Worm (Caenorhabditis elegans): ENCODE measurements around the gene dhs-7.

The dhs-7 gene

ce11 chrII:7211280-7211679 lies 3.0 kb upstream of the dhs-7 start, which contains the start of gene E04F6.8:
Gene E04F6.8, minus strand, starts transcription at chrII:7211380.
- TF ChIP-seq lir-3 (tag; optimal IDR thresholded peaks at IDR 0.05; ENCODE audit: poor library complexity), result peak; percentile 45
- TF ChIP-seq lin-14 (GFP tag; optimal IDR thresholded peaks at IDR 0.05), result peak; percentile 45
- TF ChIP-seq sup-37 (GFP tag; optimal IDR thresholded peaks at IDR 0.05), result no peak
- TF ChIP-seq ceh-88 (GFP tag; IDR thresholded peaks at IDR 0.05), result no peak
- TF ChIP-seq efl-1 (optimal IDR thresholded peaks at IDR 0.05), result no peak
- no peak for TF ChIP-seq efl-1 (GFP tag; optimal IDR thresholded peaks at IDR 0.05 in 1 of 2)
- TF ChIP-seq ces-1 (GFP tag; optimal IDR thresholded peaks at IDR 0.05), result no peak
- peak; percentile 14 for TF ChIP-seq rnt-1 (tag; optimal IDR thresholded peaks at IDR 0.05)

- TF ChIP-seq ceh-8 (GFP tag; optimal IDR thresholded peaks at IDR 0.05) (no peak), elt-2 (tag; optimal IDR thresholded peaks at IDR 0.05) (no peak), nhr-84 (tag; optimal IDR thresholded peaks at IDR 0.05) (no peak), unc-130 (tag; optimal IDR thresholded peaks at IDR 0.05) (no peak), blmp-1 (tag; optimal IDR thresholded peaks at IDR 0.05) (no peak), dpl-1 (GFP tag; optimal IDR thresholded peaks at IDR 0.05) (no peak), zip-4 (GFP tag; optimal IDR thresholded peaks at IDR 0.05) (no peak), nhr-19 (GFP tag; conservative IDR thresholded peaks at IDR 0.05) (no peak), C16A3.4 (tag; optimal IDR thresholded peaks at IDR 0.05) (no peak), efl-1 (optimal IDR thresholded peaks at IDR 0.05) (no peak), efl-1 (GFP tag; optimal IDR thresholded peaks at IDR 0.05 in 1 of 2) (no peak), unc-62 (GFP tag; optimal IDR thresholded peaks at IDR 0.05) (no peak), unc-98 (GFP tag; IDR thresholded peaks at IDR 0.05) (no peak), nhr-11 (tag; optimal IDR thresholded peaks at IDR 0.05) (no peak), lsy-2 (tag; optimal IDR thresholded peaks at IDR 0.05) (no peak), elt-3 (tag; optimal IDR thresholded peaks at IDR 0.05) (no peak), tlp-1 (tag; optimal IDR thresholded peaks at IDR 0.05) (no peak), aly-2 (tag; optimal IDR thresholded peaks at IDR 0.05) (no peak), lin-13 (GFP tag; optimal IDR thresholded peaks at IDR 0.05) (no peak), rnt-1 (tag; optimal IDR thresholded peaks at IDR 0.05) (no peak), sup-37 (GFP tag; optimal IDR thresholded peaks at IDR 0.05) (no peak)
Measured at ce11 chrII:7210187-7210586, 1.9 kb upstream of the dhs-7 start, which contains the start of gene E04F6.15. Gene E04F6.15, minus strand, starts transcription at chrII:7210287.

- TF ChIP-seq efl-3 (GFP tag; optimal IDR thresholded peaks at IDR 0.05) (no peak), efl-1 (optimal IDR thresholded peaks at IDR 0.05) (no peak), efl-1 (GFP tag; optimal IDR thresholded peaks at IDR 0.05 in 1 of 2) (peak in 1 of 2 experiments; percentile 78)
Measured at ce11 chrII:7207649-7208048, 611 bp downstream of the dhs-7 start.

- TF ChIP-seq F16B12.6 (tag; optimal IDR thresholded peaks at IDR 0.05) (no peak), nhr-76 (tag; optimal IDR thresholded peaks at IDR 0.05) (no peak), lir-3 (tag; optimal IDR thresholded peaks at IDR 0.05; ENCODE audit: poor library complexity) (no peak), nhr-19 (GFP tag; conservative IDR thresholded peaks at IDR 0.05) (no peak), egl-27 (tag; optimal IDR thresholded peaks at IDR 0.05) (no peak), dsc-1 (tag; optimal IDR thresholded peaks at IDR 0.05) (no peak), ceh-90 (tag; optimal IDR thresholded peaks at IDR 0.05) (no peak), nhr-12 (tag; optimal IDR thresholded peaks at IDR 0.05) (no peak), nhr-85 (tag) (no peak), aha-1 (tag; optimal IDR thresholded peaks at IDR 0.05) (no peak), pax-3 (tag; optimal IDR thresholded peaks at IDR 0.05) (no peak)
Measured at ce11 chrII:7205388-7205787, 2.9 kb downstream of the dhs-7 start, which contains the start of gene srd-59. Gene srd-59, plus strand, starts transcription at chrII:7205688.

ce11 chrII:7204951-7205350 lies 3.3 kb downstream of the dhs-7 start, which contains the start of gene srd-58:
Gene srd-58, minus strand, starts transcription at chrII:7205051.
- TF ChIP-seq efl-3 (GFP tag; optimal IDR thresholded peaks at IDR 0.05), result no peak
- no peak for TF ChIP-seq pax-3 (tag; optimal IDR thresholded peaks at IDR 0.05)
- no peak for TF ChIP-seq dsc-1 (tag; optimal IDR thresholded peaks at IDR 0.05)
- no peak for TF ChIP-seq pag-3 (tag; optimal IDR thresholded peaks at IDR 0.05; ENCODE audit: borderline replicate concordance, insufficient read depth)
- TF ChIP-seq ces-1 (GFP tag; optimal IDR thresholded peaks at IDR 0.05), result no peak

All from whole organism, L1 larva.